Worm (Caenorhabditis elegans) whole organism, young adult: ENCODE measurements around the gene srlf-21.

Experiments used
- B0019.2 ChIP-seq: fragments of 200-800 bp; sonication (Bioruptor generic); conservative IDR thresholded peaks from 2 replicates; pipeline ENCODE4 v1.3.6; 2022; ENCODE audit warnings: missing genetic modification reagents, missing genetic modification characterization, missing compliant biosample characterization
- F23B12.7 ChIP-seq: sonication (generic microtip); optimal IDR thresholded peaks from 2 replicates; lab custom pipeline; 2017; ENCODE audit warnings: missing genetic modification characterization, mild to moderate bottlenecking, missing compliant biosample characterization, antibody characterized with exemption, moderate library complexity; ENCODE audit not compliant: insufficient read depth
- F37B4.10 ChIP-seq: fragments of 200-800 bp; sonication (Bioruptor generic); IDR thresholded peaks from 2 replicates; pipeline ENCODE4 v1.3.6; 2022; ENCODE audit warnings: missing genetic modification characterization, missing compliant biosample characterization
- F39B2.1 ChIP-seq: fragments of 200-800 bp; sonication (Bioruptor generic); IDR thresholded peaks from 2 replicates; pipeline ENCODE4 v1.3.6; 2022; ENCODE audit warnings: missing genetic modification reagents, missing genetic modification characterization, missing compliant biosample characterization
- F55B11.4 ChIP-seq: sonication (generic microtip); optimal IDR thresholded peaks from 2 replicates; lab custom pipeline; 2016; ENCODE audit warnings: missing compliant biosample characterization, missing genetic modification characterization, borderline replicate concordance; ENCODE audit not compliant: insufficient read depth
- K12H6.12 ChIP-seq: fragments of 200-800 bp; sonication (Bioruptor generic); optimal IDR thresholded peaks from 2 replicates; lab custom pipeline; 2018; ENCODE audit warnings: mild to moderate bottlenecking, missing genetic modification characterization, missing compliant biosample characterization
- T26A5.8 ChIP-seq: sonication (generic microtip); optimal IDR thresholded peaks from 2 replicates; lab custom pipeline; 2016; ENCODE audit warnings: missing genetic modification characterization, missing compliant biosample characterization
- Y67H2A.10 ChIP-seq: fragments of 200-800 bp; sonication (Bioruptor generic); conservative IDR thresholded peaks from 2 replicates; pipeline ENCODE4 v1.3.6; 2022; ENCODE audit warnings: missing genetic modification reagents, missing genetic modification characterization, missing compliant biosample characterization
- ZK185.1 ChIP-seq: sonication (generic microtip); optimal IDR thresholded peaks from 2 replicates; lab custom pipeline; 2016; ENCODE audit warnings: mild to moderate bottlenecking, missing genetic modification characterization, missing compliant biosample characterization; ENCODE audit not compliant: poor library complexity, severe bottlenecking
- ama-1 ChIP-seq, 3 experiments: fragments of 150-350 bp in 1 of 3; sonication (generic microtip) in 2 of 3; optimal IDR thresholded peaks; 2 replicates each; lab custom pipeline; 2014 to 2018; ENCODE audit warnings: missing biosample characterization in 2 of 3, missing genetic modification characterization in 2 of 3, missing genetic modification reagents in 2 of 3
- aptf-2 ChIP-seq: fragments of 200-800 bp; sonication (Bioruptor generic); conservative IDR thresholded peaks from 2 replicates; pipeline ENCODE4 v1.3.6; 2022; ENCODE audit warnings: missing genetic modification reagents, missing genetic modification characterization, missing compliant biosample characterization
- atf-7 ChIP-seq: sonication (generic microtip); optimal IDR thresholded peaks from 2 replicates; lab custom pipeline; 2017; ENCODE audit warnings: mild to moderate bottlenecking, missing genetic modification characterization, missing compliant biosample characterization
- athp-1 ChIP-seq: sonication (generic microtip); optimal IDR thresholded peaks from 2 replicates; lab custom pipeline; 2017; ENCODE audit warnings: mild to moderate bottlenecking, missing genetic modification characterization, missing compliant biosample characterization
- attf-3 ChIP-seq: fragments of 200-800 bp; sonication (Bioruptor generic); conservative IDR thresholded peaks from 2 replicates; pipeline ENCODE4 v1.3.6; 2022; ENCODE audit warnings: missing genetic modification reagents, missing genetic modification characterization, missing compliant biosample characterization
- attf-5 ChIP-seq: fragments of 200-800 bp; sonication (Bioruptor generic); optimal IDR thresholded peaks from 2 replicates; lab custom pipeline; 2018; ENCODE audit warnings: mild to moderate bottlenecking, missing genetic modification characterization, missing compliant biosample characterization
- attf-6 ChIP-seq: fragments of 200-800 bp; sonication (Bioruptor generic); IDR thresholded peaks from 2 replicates; pipeline ENCODE4 v1.3.6; 2022; ENCODE audit warnings: missing genetic modification reagents, missing genetic modification characterization, missing compliant biosample characterization
- ccch-3 ChIP-seq: fragments of 200-800 bp; sonication (Bioruptor generic); optimal IDR thresholded peaks from 2 replicates; lab custom pipeline; 2018; ENCODE audit warnings: mild to moderate bottlenecking, missing genetic modification characterization, missing compliant biosample characterization
- cebp-1 ChIP-seq, 2 experiments: fragments of 200-800 bp in 1 of 2; sonication (Bioruptor generic) in 1 of 2; sonication (generic microtip) in 1 of 2; IDR thresholded peaks in 1 of 2; optimal IDR thresholded peaks in 1 of 2; 2 replicates each; pipeline versions ENCODE4 v1.3.6 to Lab custom; 2017 to 2022; ENCODE audit warnings: missing compliant biosample characterization in 2 of 2, missing genetic modification characterization in 2 of 2, mild to moderate bottlenecking in 1 of 2, missing genetic modification reagents in 1 of 2, moderate library complexity in 1 of 2
- ceh-27 ChIP-seq: fragments of 200-800 bp; sonication (Bioruptor generic); optimal IDR thresholded peaks from 2 replicates; lab custom pipeline; 2018; ENCODE audit warnings: mild to moderate bottlenecking, missing genetic modification characterization, moderate library complexity, missing compliant biosample characterization
- hlh-12 ChIP-seq: sonication (generic microtip); optimal IDR thresholded peaks from 2 replicates; lab custom pipeline; 2016; ENCODE audit warnings: missing genetic modification characterization, missing compliant biosample characterization
- hmg-20 ChIP-seq: fragments of 200-800 bp; sonication (Bioruptor generic); IDR thresholded peaks from 2 replicates; pipeline ENCODE4 v1.3.6; 2022; ENCODE audit warnings: missing genetic modification reagents, missing genetic modification characterization, missing compliant biosample characterization
- hrde-1 ChIP-seq: sonication (generic microtip); optimal IDR thresholded peaks from 2 replicates; lab custom pipeline; 2016; ENCODE audit warnings: missing genetic modification characterization, mild to moderate bottlenecking, missing compliant biosample characterization, moderate library complexity, missing genotype, missing genetic modification reagents, borderline replicate concordance
- hsf-1 ChIP-seq: fragments of 200-800 bp; sonication (Bioruptor generic); IDR thresholded peaks from 2 replicates; pipeline ENCODE4 v1.3.6; 2022; ENCODE audit warnings: missing genetic modification reagents, missing genetic modification characterization, missing compliant biosample characterization
- let-526 ChIP-seq: fragments of 200-800 bp; sonication (Bioruptor generic); IDR thresholded peaks from 2 replicates; pipeline ENCODE4 v1.3.6; 2022; ENCODE audit warnings: missing genetic modification reagents, missing genetic modification characterization, missing compliant biosample characterization
- lin-40 ChIP-seq: sonication (generic microtip); optimal IDR thresholded peaks from 2 replicates; lab custom pipeline; 2016; ENCODE audit warnings: missing genetic modification characterization, mild to moderate bottlenecking, missing compliant biosample characterization, missing genotype, missing genetic modification reagents
- lsy-27 ChIP-seq: sonication (generic microtip); optimal IDR thresholded peaks from 2 replicates; lab custom pipeline; 2017; ENCODE audit warnings: missing genetic modification characterization, mild to moderate bottlenecking, missing compliant biosample characterization, antibody characterized with exemption, missing genotype, borderline replicate concordance; ENCODE audit not compliant: insufficient read depth
- madf-10 ChIP-seq: sonication (generic microtip); optimal IDR thresholded peaks from 2 replicates; lab custom pipeline; 2016; ENCODE audit warnings: mild to moderate bottlenecking, missing genetic modification characterization, missing compliant biosample characterization
- madf-8 ChIP-seq: fragments of 200-800 bp; sonication (Bioruptor generic); conservative IDR thresholded peaks from 2 replicates; pipeline ENCODE4 v1.3.6; 2022; ENCODE audit warnings: missing genetic modification reagents, missing genetic modification characterization, missing compliant biosample characterization
- mcd-1 ChIP-seq: fragments of 200-800 bp; sonication (Bioruptor generic); IDR thresholded peaks from 2 replicates; pipeline ENCODE4 v1.3.6; 2022; ENCODE audit warnings: missing genetic modification reagents, missing genetic modification characterization, missing compliant biosample characterization
- mes-4 ChIP-seq: sonication (generic microtip); optimal IDR thresholded peaks from 2 replicates; lab custom pipeline; 2016; ENCODE audit warnings: missing genotype, missing genetic modification characterization, missing compliant biosample characterization
- nfya-1 ChIP-seq: sonication (generic microtip); optimal IDR thresholded peaks from 2 replicates; lab custom pipeline; 2017; ENCODE audit warnings: antibody characterized with exemption, missing compliant biosample characterization, missing genetic modification characterization, borderline replicate concordance; ENCODE audit not compliant: insufficient read depth
- nfyb-1 ChIP-seq: fragments of 200-800 bp; sonication (Bioruptor generic); IDR thresholded peaks from 2 replicates; pipeline ENCODE4 v1.3.6; 2022; ENCODE audit warnings: missing genetic modification reagents, missing genetic modification characterization, missing compliant biosample characterization
- pha-4 ChIP-seq: fragments of 150-350 bp; sonication (generic microtip); optimal IDR thresholded peaks from 2 replicates; lab custom pipeline; 2014; ENCODE audit warnings: missing biosample characterization, missing genetic modification reagents, missing genetic modification characterization
- snpc-4 ChIP-seq, 5 experiments: fragments of 150-350 bp in 1 of 5; sonication (generic microtip) in 4 of 5; optimal IDR thresholded peaks; 2 replicates each; lab custom pipeline; 2014 to 2018; ENCODE audit warnings: missing genetic modification characterization in 5 of 5, missing biosample characterization in 3 of 5, antibody characterized with exemption in 2 of 5, mild to moderate bottlenecking in 2 of 5, missing compliant biosample characterization in 2 of 5, missing genotype in 2 of 5, moderate library complexity in 2 of 5, missing genetic modification reagents in 1 of 5
- sptf-2 ChIP-seq: fragments of 200-800 bp; sonication (Bioruptor generic); optimal IDR thresholded peaks from 2 replicates; lab custom pipeline; 2018; ENCODE audit warnings: mild to moderate bottlenecking, missing genetic modification characterization, missing compliant biosample characterization
- tbp1 ChIP-seq: fragments of 200-800 bp; sonication (Bioruptor generic); optimal IDR thresholded peaks from 2 replicates; lab custom pipeline; 2018; ENCODE audit warnings: mild to moderate bottlenecking, missing genetic modification characterization, missing compliant biosample characterization
- ztf-25 ChIP-seq: fragments of 200-800 bp; sonication (Bioruptor generic); IDR thresholded peaks from 2 replicates; pipeline ENCODE4 v1.3.6; 2022; ENCODE audit warnings: missing genetic modification reagents, missing genetic modification characterization, missing compliant biosample characterization

srlf-21 gene

ce11 chrV:890423-890822 is at the start of gene srlf-21:
TSS of gene srlf-21 (minus strand) at chrV:890523.
- TF ChIP-seq cebp-1 (GFP tag; IDR thresholded peaks at IDR 0.05; lab: Robert Waterston, UW) = no peak
- no peak for TF ChIP-seq cebp-1 (tag; optimal IDR thresholded peaks at IDR 0.05; lab: Kevin White, UChicago)
- TF ChIP-seq ceh-27 (GFP tag; lab: Kevin White, UChicago) = no peak
- no peak for TF ChIP-seq mcd-1 (GFP tag; lab: Robert Waterston, UW)
- no peak for TF ChIP-seq aptf-2
- no peak for TF ChIP-seq Y67H2A.10 (GFP tag; lab: Robert Waterston, UW)
- TF ChIP-seq pha-4 (tag; lab: Kevin White, UChicago) = no peak
- no peak for TF ChIP-seq hlh-12 (tag; lab: Kevin White, UChicago)

ce11 chrV:939341-939740 is 49.0 kb upstream of the srlf-21 start:
- TF ChIP-seq nfyb-1 (GFP tag; lab: Robert Waterston, UW) (peak; percentile 48; the same call in 1 of the 2 replicates), tbp1 (no peak), ccch-3 (GFP tag; lab: Kevin White, UChicago) (no peak), madf-10 (tag; lab: Kevin White, UChicago) (no peak), nfya-1 (tag; lab: Kevin White, UChicago) (no peak)

- TF ChIP-seq F55B11.4 (tag; lab: Kevin White, UChicago) (no peak), mes-4 (tag; lab: Kevin White, UChicago) (no peak), hmg-20 (GFP tag; lab: Robert Waterston, UW) (no peak), lin-40 (tag; lab: Kevin White, UChicago) (no peak), K12H6.12 (tag; lab: Kevin White, UChicago) (no peak)
Observed at ce11 chrV:917488-917887, 27.2 kb upstream of the srlf-21 start, which contains the start of gene H24K24.2. TSS of gene H24K24.2 (plus strand) at chrV:917788.

- TF ChIP-seq B0019.2 (GFP tag; lab: Robert Waterston, UW) = no peak
- peak; percentile 92; the same call in 1 of the 2 replicates for TF ChIP-seq F37B4.10 (GFP tag; lab: Robert Waterston, UW)
Observed at ce11 chrV:915716-916115, 25.4 kb upstream of the srlf-21 start.

- no peak for TF ChIP-seq T26A5.8 (tag; lab: Kevin White, UChicago)
- no peak for TF ChIP-seq attf-6
- TF ChIP-seq attf-3 = no peak
- no peak for TF ChIP-seq athp-1 (tag; lab: Kevin White, UChicago)
- TF ChIP-seq hmg-20 (GFP tag; lab: Robert Waterston, UW) = no peak
- no peak for TF ChIP-seq attf-5 (GFP tag; lab: Kevin White, UChicago)
Observed at ce11 chrV:911474-911873, 21.2 kb upstream of the srlf-21 start, which contains the start of gene adh-5. TSS of gene adh-5 (plus strand) at chrV:911774.

- no peak for TF ChIP-seq madf-8 (GFP tag; lab: Robert Waterston, UW)
- no peak for TF ChIP-seq F23B12.7 (tag; lab: Kevin White, UChicago)
- TF ChIP-seq F39B2.1 = no peak
- no peak for TF ChIP-seq ZK185.1
- no peak for TF ChIP-seq ztf-25 (GFP tag; lab: Robert Waterston, UW)
- TF ChIP-seq K12H6.12 (tag; lab: Kevin White, UChicago) = no peak
- TF ChIP-seq snpc-4 (GFP tag; optimal IDR thresholded peaks at IDR 0.05; lab: Kevin White, UChicago) = no peak
- TF ChIP-seq snpc-4 (tag; optimal IDR thresholded peaks at IDR 0.05; lab: Kevin White, UChicago) = no peak
- no peak for TF ChIP-seq let-526 (GFP tag; lab: Robert Waterston, UW)
- TF ChIP-seq sptf-2 (GFP tag; lab: Kevin White, UChicago) = no peak
- no peak for TF ChIP-seq lsy-27 (tag; lab: Kevin White, UChicago)
- no peak for TF ChIP-seq Y67H2A.10 (GFP tag; lab: Robert Waterston, UW)
- TF ChIP-seq F37B4.10 (GFP tag; lab: Robert Waterston, UW) = no peak
- no peak for TF ChIP-seq hsf-1 (GFP tag; lab: Robert Waterston, UW)
- no peak for TF ChIP-seq ama-1 (optimal IDR thresholded peaks at IDR 0.05; lab: Kevin White, UChicago)
- TF ChIP-seq ama-1 (GFP tag; optimal IDR thresholded peaks at IDR 0.05; lab: Kevin White, UChicago) = no peak
- TF ChIP-seq hrde-1 = no peak
- TF ChIP-seq atf-7 = peak; percentile 19
- no peak for TF ChIP-seq hmg-20 (GFP tag; lab: Robert Waterston, UW)
Observed at ce11 chrV:910588-910987, 20.3 kb upstream of the srlf-21 start.
